Fruit fly (Drosophila melanogaster) whole organism, embryonic: ENCODE data around the gene Rh5.

Experiments used
- CG10267 ChIP-seq: fragments of 200-800 bp; sonication (Bioruptor generic); optimal IDR thresholded peaks from 2 replicates; lab custom pipeline; 2018; ENCODE audit warnings: missing biosample characterization, mild to moderate bottlenecking, missing genetic modification characterization, moderate library complexity
- CG12942 ChIP-seq: fragments of 200-800 bp; sonication (Bioruptor generic); optimal IDR thresholded peaks from 3 replicates; lab custom pipeline; 2016; ENCODE audit warnings: missing biosample characterization, missing genetic modification characterization
- CG13287 ChIP-seq: fragments of 200-800 bp; sonication (Bioruptor generic); IDR thresholded peaks from 2 replicates; pipeline ENCODE4 v1.3.6; 2022; ENCODE audit warnings: missing biosample characterization, missing genetic modification characterization; ENCODE audit not compliant: partially characterized antibody
- CG13624 ChIP-seq: fragments of 200-800 bp; sonication (Bioruptor generic); optimal IDR thresholded peaks from 2 replicates; lab custom pipeline; 2016; ENCODE audit warnings: missing biosample characterization, missing genetic modification characterization
- CG14441 ChIP-seq: fragments of 200-800 bp; sonication (Bioruptor generic); IDR thresholded peaks from 2 replicates; pipeline ENCODE4 v1.3.6; 2022; ENCODE audit warnings: missing biosample characterization, missing genetic modification characterization
- CG14710 ChIP-seq: fragments of 200-800 bp; sonication (Bioruptor generic); optimal IDR thresholded peaks from 3 replicates; lab custom pipeline; 2019; ENCODE audit warnings: missing biosample characterization, mild to moderate bottlenecking, missing genetic modification characterization, moderate library complexity
- CG18011 ChIP-seq: fragments of 200-800 bp; sonication (Bioruptor generic); optimal IDR thresholded peaks from 2 replicates; lab custom pipeline; 2017; ENCODE audit warnings: missing biosample characterization, missing genetic modification characterization, mild to moderate bottlenecking, moderate library complexity, missing genotype
- CG2116 ChIP-seq: fragments of 200-800 bp; sonication (Bioruptor generic); optimal IDR thresholded peaks from 3 replicates; lab custom pipeline; 2018; ENCODE audit warnings: missing biosample characterization, mild to moderate bottlenecking, missing genetic modification characterization
- CG2678 ChIP-seq: fragments of 200-800 bp; sonication (Bioruptor generic); optimal IDR thresholded peaks from 3 replicates; lab custom pipeline; 2019; ENCODE audit warnings: missing biosample characterization, mild to moderate bottlenecking, missing genetic modification characterization, moderate library complexity
- CG3847 ChIP-seq: fragments of 200-800 bp; sonication (Bioruptor generic); IDR thresholded peaks from 2 replicates; pipeline ENCODE4 v1.3.6; 2022; ENCODE audit warnings: missing biosample characterization, missing genetic modification characterization
- CG4282 ChIP-seq: fragments of 200-800 bp; sonication (Bioruptor generic); optimal IDR thresholded peaks from 2 replicates; lab custom pipeline; 2016; ENCODE audit warnings: missing biosample characterization, missing genetic modification characterization
- CG4360 ChIP-seq: fragments of 200-800 bp; sonication (Bioruptor generic); IDR thresholded peaks from 2 replicates; pipeline ENCODE4 v1.3.6; 2022; ENCODE audit warnings: missing biosample characterization, missing genetic modification characterization
- CG6854 ChIP-seq: fragments of 200-800 bp; sonication (Bioruptor generic); optimal IDR thresholded peaks from 3 replicates; lab custom pipeline; 2017; ENCODE audit warnings: missing biosample characterization, mild to moderate bottlenecking, missing genetic modification characterization
- CG9797 ChIP-seq: fragments of 200-800 bp; sonication (Bioruptor generic); optimal IDR thresholded peaks from 3 replicates; lab custom pipeline; 2018; ENCODE audit warnings: missing biosample characterization, mild to moderate bottlenecking, missing genetic modification characterization
- CG9932 ChIP-seq: fragments of 200-800 bp; sonication (Bioruptor generic); IDR thresholded peaks from 2 replicates; pipeline ENCODE4 v1.3.6; 2022; ENCODE audit warnings: missing biosample characterization, missing genetic modification characterization
- Deaf1 ChIP-seq: fragments of 200-800 bp; optimal IDR thresholded peaks from 3 replicates; lab custom pipeline; 2019; ENCODE audit warnings: missing biosample characterization, mild to moderate bottlenecking, missing genetic modification characterization, moderate library complexity
- Dek ChIP-seq: fragments of 200-800 bp; sonication (Bioruptor generic); optimal IDR thresholded peaks from 3 replicates; lab custom pipeline; 2019; ENCODE audit warnings: missing biosample characterization, mild to moderate bottlenecking, missing genetic modification characterization, moderate library complexity
- Dll ChIP-seq: fragments of 200-800 bp; sonication (Bioruptor generic); IDR thresholded peaks from 4 replicates; pipeline ENCODE4 v1.3.6; 2022; ENCODE audit warnings: missing biosample characterization, missing genetic modification characterization; ENCODE audit not compliant: partially characterized antibody
- E2f1 ChIP-seq: fragments of 200-800 bp; sonication (Bioruptor generic); IDR thresholded peaks from 2 replicates; pipeline ENCODE4 v1.3.6; 2022; ENCODE audit warnings: missing biosample characterization, missing genetic modification characterization
- E2f2 ChIP-seq: fragments of 200-800 bp; sonication (Bioruptor generic); IDR thresholded peaks from 2 replicates; pipeline ENCODE4 v1.3.6; 2022; ENCODE audit warnings: missing biosample characterization, missing genetic modification characterization
- MBD-R2 ChIP-seq: fragments of 200-800 bp; sonication (Bioruptor generic); IDR thresholded peaks from 2 replicates; pipeline ENCODE4 v1.3.6; 2022; ENCODE audit warnings: missing biosample characterization, missing genetic modification characterization
- MESR4 ChIP-seq: fragments of 200-800 bp; sonication (Bioruptor generic); optimal IDR thresholded peaks from 2 replicates; lab custom pipeline; 2018; ENCODE audit warnings: missing biosample characterization, mild to moderate bottlenecking, missing genetic modification characterization, moderate library complexity
- Myb ChIP-seq: fragments of 200-800 bp; sonication (Bioruptor generic); optimal IDR thresholded peaks from 2 replicates; lab custom pipeline; 2016; ENCODE audit warnings: missing biosample characterization, missing genetic modification characterization
- NfI ChIP-seq: fragments of 200-800 bp; sonication (Bioruptor generic); optimal IDR thresholded peaks from 3 replicates; lab custom pipeline; 2018; ENCODE audit warnings: missing biosample characterization, mild to moderate bottlenecking, missing genetic modification characterization, moderate library complexity
- Ptx1 ChIP-seq: fragments of 200-800 bp; sonication (Bioruptor generic); IDR thresholded peaks from 2 replicates; pipeline ENCODE4 v1.3.6; 2022; ENCODE audit warnings: missing biosample characterization, missing genetic modification characterization
- Sry-β ChIP-seq: fragments of 200-800 bp; sonication (Bioruptor generic); optimal IDR thresholded peaks from 2 replicates; lab custom pipeline; 2018; ENCODE audit warnings: missing biosample characterization, mild to moderate bottlenecking, missing genetic modification characterization, moderate library complexity
- abd-A ChIP-seq: fragments of 200-800 bp; sonication (Bioruptor generic); optimal IDR thresholded peaks from 3 replicates; lab custom pipeline; 2019; ENCODE audit warnings: missing biosample characterization, mild to moderate bottlenecking, missing genetic modification characterization, moderate library complexity
- ac ChIP-seq: fragments of 200-800 bp; sonication (Bioruptor generic); optimal IDR thresholded peaks from 3 replicates; lab custom pipeline; 2017; ENCODE audit warnings: missing biosample characterization, mild to moderate bottlenecking, missing genetic modification characterization
- br ChIP-seq: fragments of >200 bp; optimal IDR thresholded peaks from 2 replicates; lab custom pipeline; 2017
- btn ChIP-seq: fragments of 200-800 bp; sonication (Bioruptor generic); optimal IDR thresholded peaks from 2 replicates; lab custom pipeline; 2016; ENCODE audit warnings: missing biosample characterization, missing genetic modification characterization
- crp ChIP-seq, 2 experiments: fragments of 200-800 bp; sonication (Bioruptor generic); optimal IDR thresholded peaks; 2 replicates in 1 of 2; 3 replicates in 1 of 2; lab custom pipeline; 2017; ENCODE audit warnings: missing biosample characterization in 2 of 2, missing genetic modification characterization in 2 of 2, mild to moderate bottlenecking in 1 of 2, moderate library complexity in 1 of 2
- exex ChIP-seq: fragments of 200-800 bp; sonication (Bioruptor generic); optimal IDR thresholded peaks from 4 replicates; lab custom pipeline; 2018; ENCODE audit warnings: missing biosample characterization, mild to moderate bottlenecking, missing genetic modification characterization, moderate library complexity
- fd96Cb ChIP-seq: fragments of 200-800 bp; sonication (Bioruptor generic); optimal IDR thresholded peaks from 2 replicates; lab custom pipeline; 2018; ENCODE audit warnings: missing biosample characterization, mild to moderate bottlenecking, missing genetic modification characterization, moderate library complexity
- gfzf ChIP-seq: fragments of 200-800 bp; sonication (Bioruptor generic); optimal IDR thresholded peaks from 2 replicates; lab custom pipeline; 2016; ENCODE audit warnings: missing biosample characterization, mild to moderate bottlenecking, missing genetic modification characterization, moderate library complexity
- grn ChIP-seq: fragments of 200-800 bp; sonication (Bioruptor generic); optimal IDR thresholded peaks from 3 replicates; lab custom pipeline; 2017; ENCODE audit warnings: missing biosample characterization, missing genetic modification characterization
- gsb-n ChIP-seq: fragments of 200-800 bp; sonication (Bioruptor generic); optimal IDR thresholded peaks from 3 replicates; lab custom pipeline; 2018; ENCODE audit warnings: missing biosample characterization, mild to moderate bottlenecking, missing genetic modification characterization
- insv ChIP-seq, 2 experiments: fragments of 200-800 bp; sonication (Bioruptor generic); optimal IDR thresholded peaks; 3 replicates each; lab custom pipeline; 2016 to 2018; ENCODE audit warnings: missing biosample characterization in 2 of 2, missing genetic modification characterization in 2 of 2
- mirr ChIP-seq: fragments of 200-800 bp; sonication (Bioruptor generic); optimal IDR thresholded peaks from 3 replicates; lab custom pipeline; 2018; ENCODE audit warnings: missing biosample characterization, mild to moderate bottlenecking, missing genetic modification characterization
- nerfin-2 ChIP-seq: fragments of 200-800 bp; sonication (Bioruptor generic); IDR thresholded peaks from 2 replicates; pipeline ENCODE4 v1.3.6; 2022; ENCODE audit warnings: missing biosample characterization, missing genetic modification characterization; ENCODE audit not compliant: partially characterized antibody
- pho ChIP-seq: fragments of 200-800 bp; sonication (Bioruptor generic); optimal IDR thresholded peaks from 2 replicates; lab custom pipeline; 2016; ENCODE audit warnings: missing biosample characterization, missing genetic modification characterization
- pzg ChIP-seq: fragments of 200-800 bp; sonication (Bioruptor generic); optimal IDR thresholded peaks from 3 replicates; lab custom pipeline; 2018; ENCODE audit warnings: missing biosample characterization, mild to moderate bottlenecking, missing genetic modification characterization, moderate library complexity
- sd ChIP-seq: fragments of 200-800 bp; sonication (Bioruptor generic); optimal IDR thresholded peaks from 3 replicates; lab custom pipeline; 2018; ENCODE audit warnings: missing biosample characterization, mild to moderate bottlenecking, missing genetic modification characterization, moderate library complexity
- sim ChIP-seq: fragments of 200-800 bp; sonication (Bioruptor generic); IDR thresholded peaks from 2 replicates; pipeline ENCODE4 v1.3.6; 2022; ENCODE audit warnings: missing biosample characterization, missing genetic modification characterization
- sima ChIP-seq: fragments of 200-800 bp; sonication (Bioruptor generic); optimal IDR thresholded peaks from 2 replicates; lab custom pipeline; 2016; ENCODE audit warnings: missing biosample characterization, missing genetic modification characterization
- stwl ChIP-seq: fragments of 200-800 bp; sonication (Bioruptor generic); optimal IDR thresholded peaks from 3 replicates; lab custom pipeline; 2018; ENCODE audit warnings: missing biosample characterization, mild to moderate bottlenecking, missing genetic modification characterization, moderate library complexity
- sug ChIP-seq: fragments of 200-800 bp; optimal IDR thresholded peaks from 2 replicates; lab custom pipeline; 2019; ENCODE audit warnings: missing biosample characterization, mild to moderate bottlenecking, missing genetic modification characterization, moderate library complexity

Gene Rh5

DNA sequence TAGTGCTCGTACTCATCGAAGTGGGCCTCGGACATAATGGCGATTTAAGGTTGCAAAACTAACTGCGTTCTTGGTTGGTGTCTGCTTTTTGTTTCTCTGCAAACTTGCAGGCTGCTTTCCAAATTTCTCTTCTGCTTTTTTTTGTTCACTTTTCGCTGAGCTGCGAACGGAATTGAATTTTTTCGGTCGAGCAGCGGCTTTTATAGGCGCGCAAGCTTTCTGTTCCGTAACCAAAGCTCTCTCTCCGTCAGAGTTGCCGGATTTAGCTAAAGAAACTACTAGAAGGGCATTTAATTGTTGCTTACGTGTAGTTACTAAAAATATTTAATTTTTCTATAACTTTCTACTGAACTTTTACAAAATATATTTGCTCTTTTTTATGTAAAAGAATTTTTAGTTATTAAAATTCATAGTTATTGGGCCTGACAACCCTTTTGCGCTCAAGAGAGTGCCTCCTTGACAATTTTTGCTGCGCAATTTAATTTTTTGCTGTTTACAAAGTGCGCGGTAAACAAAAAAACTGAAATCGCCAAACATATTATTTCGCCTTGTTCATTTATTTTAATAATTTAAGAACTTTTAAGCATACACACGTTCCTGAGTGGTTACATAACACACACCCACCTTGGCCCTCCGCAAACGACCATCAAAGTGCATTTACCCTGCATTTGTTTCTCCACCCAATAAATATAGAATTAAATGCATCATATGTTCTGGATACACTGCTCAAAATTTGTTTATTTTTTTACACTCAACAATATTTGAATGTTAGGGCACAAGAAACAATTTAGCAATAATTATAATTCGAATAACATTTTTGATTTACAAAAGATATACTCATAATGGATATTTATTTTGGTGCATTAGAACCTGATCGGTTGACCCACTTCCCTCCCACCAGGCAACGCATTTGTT, 38.2 kb downstream of the Rh5 start, which contains the start of gene CG6770 (continued):
- TF ChIP-seq NfI (GFP tag; lab: Kevin White, UChicago) (peak; percentile 83), Dek (tag; lab: Kevin White, UChicago) (peak; percentile 87), CG18011 (GFP tag; lab: Kevin White, UChicago) (peak; percentile 43), Sry-β (GFP tag; lab: Kevin White, UChicago) (peak; percentile 76), nerfin-2 (no peak), gsb-n (tag; lab: Kevin White, UChicago) (peak; percentile 45), ac (GFP tag; lab: Kevin White, UChicago) (peak; percentile 28), E2f1 (GFP tag; lab: Robert Waterston, UW) (peak; percentile 84)

DNA sequence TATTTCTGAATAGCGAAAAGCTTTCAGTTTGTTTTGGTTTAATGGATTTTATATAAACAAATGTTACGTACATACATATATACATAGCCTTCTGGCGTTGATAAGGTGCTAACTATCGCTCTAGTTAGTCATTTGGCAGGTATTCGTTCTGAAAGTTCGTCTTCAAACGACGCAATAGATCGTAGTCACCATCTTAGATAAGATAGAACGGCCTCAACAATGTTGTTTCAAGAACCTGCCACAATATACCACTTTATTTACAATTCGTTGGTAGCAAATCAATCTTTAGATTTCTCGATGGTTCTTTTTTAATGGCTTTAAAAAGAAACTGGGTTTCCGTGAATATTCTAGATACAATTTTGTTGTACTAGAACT, 38.9 kb downstream of the Rh5 start:
- TF ChIP-seq grn (GFP tag; lab: Kevin White, UChicago) (peak; percentile 98), CG6854 (peak; percentile 29), br (lab: Kevin White, UChicago) (no peak), CG13624 (GFP tag; lab: Kevin White, UChicago) (peak; percentile 75), Deaf1 (tag; lab: Kevin White, UChicago) (peak; percentile 8), mirr (GFP tag; lab: Kevin White, UChicago) (peak; percentile 42), exex (peak; percentile 80), sug (peak; percentile 21), sima (GFP tag; lab: Kevin White, UChicago) (no peak), CG4360 (GFP tag; lab: Robert Waterston, UW) (no peak), CG14441 (peak; percentile 34; the same call in 1 of the 2 replicates), sd (tag; lab: Kevin White, UChicago) (peak; percentile 98)

DNA sequence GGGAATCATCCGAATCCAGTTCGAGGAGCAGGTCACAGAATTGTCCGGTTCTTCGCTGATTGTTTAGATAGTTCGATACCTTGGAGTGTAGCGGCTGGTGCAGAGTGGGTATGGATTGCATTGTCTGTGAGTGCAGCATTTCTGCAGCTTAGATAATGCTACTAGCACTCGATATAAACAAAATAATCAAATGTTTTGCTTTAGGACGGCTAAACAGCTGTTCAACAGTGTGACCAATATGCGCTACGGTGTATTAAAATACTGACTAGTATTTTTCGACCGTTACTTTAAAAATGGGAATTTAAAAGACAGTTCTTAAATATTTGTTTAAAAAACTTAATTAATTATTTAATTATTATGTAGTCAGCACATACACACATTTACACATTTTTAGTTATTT, 40.8 kb downstream of the Rh5 start, which contains the start of gene Plzf:
TSS of gene Plzf (minus strand) at position 196 of the 400 bp plus-strand sequence.
- peak; percentile 1 for TF ChIP-seq CG2116
- TF ChIP-seq CG10267 (tag; lab: Kevin White, UChicago), result peak; percentile 18
- no peak for TF ChIP-seq CG3847 (GFP tag; lab: Robert Waterston, UW)
- TF ChIP-seq crp (GFP tag; optimal IDR thresholded peaks at IDR 0.05; lab: Kevin White, UChicago), result peak; percentile 59 to 91
- no peak for TF ChIP-seq btn (GFP tag; lab: Kevin White, UChicago)
- peak; percentile 19; the same call in 1 of the 2 replicates for TF ChIP-seq E2f2
- TF ChIP-seq sim, result no peak
- TF ChIP-seq CG14710 (tag; lab: Kevin White, UChicago), result peak; percentile 36
- TF ChIP-seq stwl (tag; lab: Kevin White, UChicago), result peak; percentile 35
- no peak for TF ChIP-seq CG9932 (GFP tag; lab: Robert Waterston, UW)
- no peak for TF ChIP-seq CG2678 (tag; lab: Kevin White, UChicago)
- TF ChIP-seq CG12942, result no peak
- TF ChIP-seq insv (GFP tag; optimal IDR thresholded peaks at IDR 0.05; lab: Kevin White, UChicago), result no peak
- TF ChIP-seq abd-A (tag; lab: Kevin White, UChicago), result no peak
- TF ChIP-seq CG13287, result peak; percentile 47
- no peak for TF ChIP-seq pho (GFP tag; lab: Kevin White, UChicago)
- TF ChIP-seq Dll (GFP tag; lab: Robert Waterston, UW), result peak; percentile 19; the same call in 1 of the 4 replicates
- peak; percentile 66; the same call in 1 of the 2 replicates for TF ChIP-seq MBD-R2
- TF ChIP-seq pzg (GFP tag; lab: Kevin White, UChicago), result peak; percentile 43
- TF ChIP-seq CG4282 (GFP tag; lab: Kevin White, UChicago), result no peak
- peak; percentile 57 for TF ChIP-seq gfzf
- TF ChIP-seq CG9797 (GFP tag; lab: Kevin White, UChicago), result peak; percentile 66
- TF ChIP-seq Myb (GFP tag; lab: Kevin White, UChicago), result peak; percentile 85
- no peak for TF ChIP-seq Ptx1 (GFP tag; lab: Robert Waterston, UW)
- no peak for TF ChIP-seq CG18011 (GFP tag; lab: Kevin White, UChicago)
- no peak for TF ChIP-seq fd96Cb (tag; lab: Kevin White, UChicago)
- TF ChIP-seq MESR4 (GFP tag; lab: Kevin White, UChicago), result peak; percentile 22
